Worm (Caenorhabditis elegans): ENCODE measurements around the gene T02D1.7.

ce11 chrIV:17441260-17441659 is 34.3 kb upstream of the T02D1.7 start:
- TF ChIP-seq nhr-237 (tag; optimal IDR thresholded peaks at IDR 0.05) (no peak), mep-1 (tag; optimal IDR thresholded peaks at IDR 0.05) (no peak), unc-62 (GFP tag; optimal IDR thresholded peaks at IDR 0.05) (no peak), blmp-1 (tag; optimal IDR thresholded peaks at IDR 0.05) (no peak), sem-2 (GFP tag; optimal IDR thresholded peaks at IDR 0.05) (no peak), sptf-1 (tag; optimal IDR thresholded peaks at IDR 0.05) (no peak), pha-4 (tag; optimal IDR thresholded peaks at IDR 0.05) (no peak)

Measured in whole organism, mixed stage, embryonic.